Fruit fly (Drosophila melanogaster) whole organism, embryonic: ENCODE measurements around the gene CG9288.

Experiments
- Aef1 ChIP-seq: fragments of 200-800 bp; sonication (Bioruptor generic); IDR thresholded peaks from 3 replicates; pipeline ENCODE4 v1.3.6; 2022; ENCODE audit warnings: missing biosample characterization, missing genetic modification characterization
- Atf3 ChIP-seq: fragments of 200-800 bp; sonication (Bioruptor generic); optimal IDR thresholded peaks from 3 replicates; lab custom pipeline; 2016; ENCODE audit warnings: missing biosample characterization, missing genetic modification characterization
- C15 ChIP-seq: fragments of 200-800 bp; sonication (Bioruptor generic); IDR thresholded peaks from 3 replicates; pipeline ENCODE4 v1.3.6; 2022; ENCODE audit warnings: missing biosample characterization, missing genetic modification characterization
- CG12219 ChIP-seq: fragments of 200-800 bp; sonication (Bioruptor generic); optimal IDR thresholded peaks from 3 replicates; lab custom pipeline; 2018; ENCODE audit warnings: missing biosample characterization, mild to moderate bottlenecking, missing genetic modification characterization
- CG12236 ChIP-seq: fragments of 200-800 bp; sonication (Bioruptor generic); optimal IDR thresholded peaks from 2 replicates; lab custom pipeline; 2016; ENCODE audit warnings: missing biosample characterization, missing genetic modification characterization
- CG12744 ChIP-seq: fragments of 200-800 bp; sonication (Bioruptor generic); optimal IDR thresholded peaks from 2 replicates; lab custom pipeline; 2016; ENCODE audit warnings: missing biosample characterization, missing genetic modification characterization
- CG12769 ChIP-seq: fragments of 200-800 bp; sonication (Bioruptor generic); optimal IDR thresholded peaks from 2 replicates; lab custom pipeline; 2019; ENCODE audit warnings: missing biosample characterization, mild to moderate bottlenecking, missing genetic modification characterization, moderate library complexity
- CG13894 ChIP-seq: fragments of 200-800 bp; sonication (Bioruptor generic); optimal IDR thresholded peaks from 3 replicates; lab custom pipeline; 2018; ENCODE audit warnings: missing biosample characterization, mild to moderate bottlenecking, missing genetic modification characterization, moderate library complexity
- CG15011 ChIP-seq: fragments of 200-800 bp; sonication (Bioruptor generic); optimal IDR thresholded peaks from 3 replicates; lab custom pipeline; 2018; ENCODE audit warnings: missing biosample characterization, mild to moderate bottlenecking, missing genetic modification characterization
- CG1832 ChIP-seq: fragments of 200-800 bp; sonication (Bioruptor generic); optimal IDR thresholded peaks from 2 replicates; lab custom pipeline; 2017; ENCODE audit warnings: missing biosample characterization, mild to moderate bottlenecking, missing genetic modification characterization, inconsistent platforms
- CG18619 ChIP-seq: fragments of 200-800 bp; sonication (Bioruptor generic); optimal IDR thresholded peaks from 3 replicates; lab custom pipeline; 2017; ENCODE audit warnings: missing biosample characterization, mild to moderate bottlenecking, missing genetic modification characterization
- CG2120 ChIP-seq: fragments of 200-800 bp; sonication (Bioruptor generic); optimal IDR thresholded peaks from 3 replicates; lab custom pipeline; 2016; ENCODE audit warnings: missing biosample characterization, missing genetic modification characterization
- CG2129 ChIP-seq: fragments of 200-800 bp; sonication (Bioruptor generic); IDR thresholded peaks from 2 replicates; pipeline ENCODE4 v1.3.6; 2022; ENCODE audit warnings: missing biosample characterization, missing genetic modification characterization; ENCODE audit not compliant: partially characterized antibody
- CG3995 ChIP-seq: fragments of 200-800 bp; sonication (Bioruptor generic); optimal IDR thresholded peaks from 3 replicates; lab custom pipeline; 2016; ENCODE audit warnings: missing biosample characterization, missing genetic modification characterization
- CG6854 ChIP-seq: fragments of 200-800 bp; sonication (Bioruptor generic); optimal IDR thresholded peaks from 3 replicates; lab custom pipeline; 2017; ENCODE audit warnings: missing biosample characterization, mild to moderate bottlenecking, missing genetic modification characterization
- CG7745 ChIP-seq: fragments of 200-800 bp; sonication (Bioruptor generic); optimal IDR thresholded peaks from 2 replicates; lab custom pipeline; 2018; ENCODE audit warnings: missing biosample characterization, mild to moderate bottlenecking, missing genetic modification characterization, moderate library complexity
- CG9727 ChIP-seq: fragments of 200-800 bp; sonication (Bioruptor generic); optimal IDR thresholded peaks from 3 replicates; lab custom pipeline; 2017; ENCODE audit warnings: missing biosample characterization, mild to moderate bottlenecking, missing genetic modification characterization
- CG9817 ChIP-seq: fragments of 200-800 bp; sonication (Bioruptor generic); optimal IDR thresholded peaks from 2 replicates; lab custom pipeline; 2018; ENCODE audit warnings: missing biosample characterization, mild to moderate bottlenecking, missing genetic modification characterization, moderate library complexity
- CG9932 ChIP-seq: fragments of 200-800 bp; sonication (Bioruptor generic); IDR thresholded peaks from 2 replicates; pipeline ENCODE4 v1.3.6; 2022; ENCODE audit warnings: missing biosample characterization, missing genetic modification characterization
- Camta ChIP-seq: fragments of 200-800 bp; sonication (Bioruptor generic); optimal IDR thresholded peaks from 2 replicates; lab custom pipeline; 2016; ENCODE audit warnings: missing biosample characterization, missing genetic modification characterization
- CkIIα-i1 ChIP-seq: fragments of 200-800 bp; sonication (Bioruptor generic); IDR thresholded peaks from 2 replicates; pipeline ENCODE4 v1.3.6; 2022; ENCODE audit warnings: missing biosample characterization, missing genetic modification characterization
- CoRest ChIP-seq: fragments of 200-800 bp; sonication (Bioruptor generic); optimal IDR thresholded peaks from 3 replicates; lab custom pipeline; 2018; ENCODE audit warnings: missing biosample characterization, mild to moderate bottlenecking, missing genetic modification characterization, moderate library complexity
- D ChIP-seq, 2 experiments: fragments of 200-800 bp in 1 of 2; fragments of >200 bp in 1 of 2; sonication (Bioruptor generic) in 1 of 2; optimal IDR thresholded peaks; 2 replicates in 1 of 2; 3 replicates in 1 of 2; lab custom pipeline; 2017; ENCODE audit warnings: mild to moderate bottlenecking in 1 of 2, missing biosample characterization in 1 of 2, missing genetic modification characterization in 1 of 2, missing genetic modification reagents in 1 of 2
- Dref ChIP-seq: fragments of 200-800 bp; sonication (Bioruptor generic); IDR thresholded peaks from 2 replicates; pipeline ENCODE4 v1.3.6; 2022; ENCODE audit warnings: missing biosample characterization, missing genetic modification characterization
- H2.0 ChIP-seq: fragments of 200-800 bp; sonication (Bioruptor generic); IDR thresholded peaks from 2 replicates; pipeline ENCODE4 v1.3.6; 2022; ENCODE audit warnings: missing biosample characterization, missing genetic modification characterization
- Hand ChIP-seq: fragments of 200-800 bp; sonication (Bioruptor generic); optimal IDR thresholded peaks from 2 replicates; lab custom pipeline; 2017; ENCODE audit warnings: mild to moderate bottlenecking, missing biosample characterization, missing genetic modification reagents, missing genetic modification characterization
- Hey ChIP-seq: fragments of 200-800 bp; sonication (Bioruptor generic); optimal IDR thresholded peaks from 3 replicates; lab custom pipeline; 2018; ENCODE audit warnings: missing biosample characterization, mild to moderate bottlenecking, missing genetic modification characterization
- Lhr ChIP-seq: fragments of 200-800 bp; sonication (Bioruptor generic); optimal IDR thresholded peaks from 3 replicates; lab custom pipeline; 2017; ENCODE audit warnings: mild to moderate bottlenecking, missing biosample characterization, missing genetic modification reagents, missing genetic modification characterization
- Lpt ChIP-seq: fragments of >200 bp; optimal IDR thresholded peaks from 2 replicates; lab custom pipeline; 2018; ENCODE audit warnings: missing biosample characterization, missing genetic modification characterization
- Nf-YB ChIP-seq: fragments of 200-800 bp; sonication (Bioruptor generic); optimal IDR thresholded peaks from 3 replicates; lab custom pipeline; 2019; ENCODE audit warnings: missing biosample characterization, mild to moderate bottlenecking, missing genetic modification characterization, moderate library complexity
- Oli ChIP-seq: fragments of 200-800 bp; sonication (Bioruptor generic); optimal IDR thresholded peaks from 2 replicates; lab custom pipeline; 2018; ENCODE audit warnings: missing biosample characterization, mild to moderate bottlenecking, missing genetic modification characterization, moderate library complexity
- Optix ChIP-seq: fragments of 200-800 bp; sonication (Bioruptor generic); IDR thresholded peaks from 3 replicates; pipeline ENCODE4 v1.3.6; 2022; ENCODE audit warnings: missing biosample characterization, missing genetic modification characterization
- Pdp1 ChIP-seq, 2 experiments: fragments of 200-800 bp; sonication (Bioruptor generic); optimal IDR thresholded peaks; 3 replicates each; lab custom pipeline; 2016; ENCODE audit warnings: missing biosample characterization in 2 of 2, missing genetic modification characterization in 2 of 2, mild to moderate bottlenecking in 1 of 2, moderate library complexity in 1 of 2
- Sin3A ChIP-seq: fragments of >200 bp; optimal IDR thresholded peaks from 2 replicates; lab custom pipeline; 2018
- Spps ChIP-seq: fragments of 200-800 bp; sonication (Bioruptor generic); optimal IDR thresholded peaks from 2 replicates; lab custom pipeline; 2018; ENCODE audit warnings: missing biosample characterization, mild to moderate bottlenecking, missing genetic modification characterization
- TFAM ChIP-seq: fragments of 200-800 bp; sonication (Bioruptor generic); optimal IDR thresholded peaks from 2 replicates; lab custom pipeline; 2017; ENCODE audit warnings: missing biosample characterization, missing genetic modification characterization, inconsistent platforms
- abd-A ChIP-seq: fragments of 200-800 bp; sonication (Bioruptor generic); optimal IDR thresholded peaks from 3 replicates; lab custom pipeline; 2019; ENCODE audit warnings: missing biosample characterization, mild to moderate bottlenecking, missing genetic modification characterization, moderate library complexity
- disco-r ChIP-seq: fragments of 200-800 bp; sonication (Bioruptor generic); optimal IDR thresholded peaks from 2 replicates; lab custom pipeline; 2016; ENCODE audit warnings: missing biosample characterization, missing genetic modification characterization
- esg ChIP-seq: fragments of 200-800 bp; sonication (Bioruptor generic); conservative IDR thresholded peaks from 2 replicates; pipeline ENCODE4 v1.3.6; 2022; ENCODE audit warnings: missing biosample characterization, missing genetic modification characterization
- hbn ChIP-seq: fragments of 200-800 bp; sonication (Bioruptor generic); IDR thresholded peaks from 2 replicates; pipeline ENCODE4 v1.3.6; 2022; ENCODE audit warnings: missing biosample characterization, missing genetic modification characterization; ENCODE audit not compliant: partially characterized antibody
- insv ChIP-seq, 2 experiments: fragments of 200-800 bp; sonication (Bioruptor generic); optimal IDR thresholded peaks; 3 replicates each; lab custom pipeline; 2016 to 2018; ENCODE audit warnings: missing biosample characterization in 2 of 2, missing genetic modification characterization in 2 of 2
- ken ChIP-seq: fragments of 200-800 bp; sonication (Bioruptor generic); IDR thresholded peaks from 3 replicates; pipeline ENCODE4 v1.3.6; 2022; ENCODE audit warnings: missing biosample characterization, missing genetic modification characterization
- luna ChIP-seq: fragments of 200-800 bp; sonication (Bioruptor generic); optimal IDR thresholded peaks from 2 replicates; lab custom pipeline; 2016; ENCODE audit warnings: missing biosample characterization, missing genetic modification characterization
- nau ChIP-seq: fragments of 200-800 bp; sonication (Bioruptor generic); optimal IDR thresholded peaks from 3 replicates; lab custom pipeline; 2017; ENCODE audit warnings: missing biosample characterization, mild to moderate bottlenecking, missing genetic modification characterization, missing genetic modification reagents
- phol ChIP-seq: fragments of 200-800 bp; sonication (Bioruptor generic); optimal IDR thresholded peaks from 3 replicates; lab custom pipeline; 2018; ENCODE audit warnings: missing biosample characterization, mild to moderate bottlenecking, missing genetic modification characterization, moderate library complexity
- row ChIP-seq: fragments of 200-800 bp; sonication (Bioruptor generic); IDR thresholded peaks from 3 replicates; pipeline ENCODE4 v1.3.6; 2022; ENCODE audit warnings: missing biosample characterization, missing genetic modification characterization
- run ChIP-seq: fragments of 200-800 bp; sonication (Bioruptor generic); optimal IDR thresholded peaks from 3 replicates; lab custom pipeline; 2018; ENCODE audit warnings: missing biosample characterization, mild to moderate bottlenecking, missing genetic modification characterization
- sob ChIP-seq: fragments of 200-800 bp; sonication (Bioruptor generic); IDR thresholded peaks from 2 replicates; pipeline ENCODE4 v1.3.6; 2022; ENCODE audit warnings: missing biosample characterization, missing genetic modification characterization
- sug ChIP-seq: fragments of 200-800 bp; optimal IDR thresholded peaks from 2 replicates; lab custom pipeline; 2019; ENCODE audit warnings: missing biosample characterization, mild to moderate bottlenecking, missing genetic modification characterization, moderate library complexity
- tio ChIP-seq: fragments of 200-800 bp; sonication (Bioruptor generic); optimal IDR thresholded peaks from 2 replicates; lab custom pipeline; 2017; ENCODE audit warnings: missing biosample characterization, missing genetic modification characterization, inconsistent platforms

Gene CG9288

DNA sequence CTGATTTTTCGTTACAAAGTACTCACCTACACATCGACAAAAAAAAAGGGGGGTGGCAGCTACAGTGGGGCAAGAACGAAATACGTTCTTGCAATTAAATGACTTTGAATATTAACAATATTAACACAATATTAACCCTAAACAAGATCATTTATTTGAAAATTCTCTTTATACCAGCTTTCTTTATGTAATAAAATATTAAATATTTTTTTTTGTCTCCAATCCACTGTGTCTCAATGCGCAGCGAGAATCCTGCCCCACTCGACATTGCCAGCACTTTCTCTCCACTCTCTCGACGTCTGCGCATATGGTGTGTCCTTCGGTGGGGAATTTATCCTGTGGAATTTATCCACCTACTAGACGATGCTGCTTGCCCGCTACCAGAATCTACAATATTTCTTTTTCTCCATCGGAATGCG is 21.0 kb downstream of the CG9288 start (continued):
- TF ChIP-seq C15 (GFP tag; lab: Robert Waterston, UW) (peak; percentile 78; the same call in 2 of the 3 replicates), Lhr (peak; percentile 50), Aef1 (GFP tag; lab: Robert Waterston, UW) (peak; percentile 92), CG15011 (GFP tag; lab: Kevin White, UChicago) (peak; percentile 80), CG12219 (GFP tag; lab: Kevin White, UChicago) (peak; percentile 81), Oli (tag; lab: Kevin White, UChicago) (peak; percentile 90), Lpt (GFP tag; lab: Kevin White, UChicago) (no peak), CG12236 (GFP tag; lab: Kevin White, UChicago) (no peak), CG2120 (GFP tag; lab: Kevin White, UChicago) (peak; percentile 90), CG7745 (tag; lab: Kevin White, UChicago) (no peak), tio (GFP tag; lab: Kevin White, UChicago) (peak; percentile 72), CG9932 (GFP tag; lab: Robert Waterston, UW) (peak; percentile 93), ken (peak; percentile 92), Nf-YB (GFP tag; lab: Kevin White, UChicago) (peak; percentile 73), Sin3A (lab: Kevin White, UChicago) (no peak), Optix (GFP tag; lab: Robert Waterston, UW) (peak; percentile 89), sob (GFP tag; lab: Robert Waterston, UW) (peak; percentile 93), CG13894 (tag; lab: Kevin White, UChicago) (peak; percentile 95), insv (GFP tag; optimal IDR thresholded peaks at IDR 0.05; lab: Kevin White, UChicago) (peak in 1 of 2 experiments; percentile 65), CG9727 (GFP tag; lab: Kevin White, UChicago) (peak; percentile 93), esg (GFP tag; lab: Robert Waterston, UW) (peak; percentile 93), CoRest (tag; lab: Kevin White, UChicago) (peak; percentile 91), nau (GFP tag; lab: Kevin White, UChicago) (peak; percentile 82), Hand (peak; percentile 98), CG1832 (no peak), Atf3 (GFP tag; lab: Kevin White, UChicago) (peak; percentile 16), D (optimal IDR thresholded peaks at IDR 0.05; lab: Kevin White, UChicago) (no peak), D (GFP tag; optimal IDR thresholded peaks at IDR 0.05; lab: Kevin White, UChicago) (peak; percentile 88), Camta (GFP tag; lab: Kevin White, UChicago) (peak; percentile 52), abd-A (tag; lab: Kevin White, UChicago) (no peak), Dref (no peak; the same call in 1 of the 2 replicates), Pdp1 (GFP tag; optimal IDR thresholded peaks at IDR 0.05; lab: Kevin White, UChicago) (peak; percentile 61 to 69), CG12769 (tag; lab: Kevin White, UChicago) (peak; percentile 6), CG9817 (tag; lab: Kevin White, UChicago) (peak; percentile 79), H2.0 (GFP tag; lab: Robert Waterston, UW) (peak; percentile 91), Spps (tag; lab: Kevin White, UChicago) (peak; percentile 75), CG18619 (GFP tag; lab: Kevin White, UChicago) (peak; percentile 88), disco-r (GFP tag; lab: Kevin White, UChicago) (peak; percentile 46), run (tag; lab: Kevin White, UChicago) (peak; percentile 79), phol (tag; lab: Kevin White, UChicago) (peak; percentile 87), luna (GFP tag; lab: Kevin White, UChicago) (no peak), CG6854 (peak; percentile 89), sug (tag; lab: Kevin White, UChicago) (peak; percentile 62), TFAM (peak; percentile 23), CG3995 (GFP tag; lab: Kevin White, UChicago) (peak; percentile 16), CkIIα-i1 (peak; percentile 63; the same call in 1 of the 2 replicates), CG2129 (no peak), CG12744 (GFP tag; lab: Kevin White, UChicago) (peak; percentile 40), hbn (no peak), Hey (no peak), row (GFP tag; lab: Robert Waterston, UW) (peak; percentile 96)
